Worm (Caenorhabditis elegans): ENCODE results near the gene sti-1.

DNA sequence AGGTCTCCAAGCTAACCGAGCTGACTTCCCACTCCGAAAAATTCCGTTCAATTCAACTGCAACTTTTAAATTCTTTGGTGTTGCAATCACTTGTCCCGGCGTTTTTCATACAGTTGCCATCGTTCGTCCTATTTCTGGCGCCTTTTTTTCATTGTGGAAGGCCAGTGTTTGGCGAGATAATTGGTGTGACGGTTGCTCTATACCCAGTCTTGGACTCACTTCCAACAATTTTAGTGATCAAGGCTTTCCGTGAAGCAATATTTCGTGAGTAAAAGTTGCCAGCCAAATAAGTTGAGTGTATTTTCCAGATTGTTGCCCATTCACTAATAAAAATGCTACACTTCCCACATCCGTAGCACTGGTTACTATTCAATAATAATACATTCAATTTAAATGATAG, 1.1 kb upstream of the sti-1 start:
- TF ChIP-seq him-1 (tag; optimal IDR thresholded peaks at IDR 0.05) (no peak), W03F9.2 (tag; optimal IDR thresholded peaks at IDR 0.05) (no peak)

Measured in whole organism, L4/young adult.